Fruit fly (Drosophila melanogaster) whole organism, prepupa: ENCODE data around the gene CG2202.
A peak's percentile ranks its signal among the peaks of the same experiment; 100 is the strongest.

ENCODE experiments used
- Blimp-1 ChIP-seq: fragments of 200-800 bp; sonication (Bioruptor generic); optimal IDR thresholded peaks from 3 replicates; lab custom pipeline; 2017; ENCODE audit warnings: missing biosample characterization, missing genetic modification characterization, mild to moderate bottlenecking, moderate library complexity, missing genetic modification reagents
- CG10631 ChIP-seq: fragments of 200-800 bp; sonication (Bioruptor generic); optimal IDR thresholded peaks from 2 replicates; lab custom pipeline; 2016; ENCODE audit warnings: missing biosample characterization, missing genetic modification characterization
- CG10669 ChIP-seq: fragments of 200-800 bp; sonication (Bioruptor generic); optimal IDR thresholded peaks from 3 replicates; lab custom pipeline; 2018; ENCODE audit warnings: missing biosample characterization, mild to moderate bottlenecking, missing genetic modification characterization, moderate library complexity
- CG11294 ChIP-seq: fragments of 200-800 bp; sonication (Bioruptor generic); IDR thresholded peaks from 2 replicates; pipeline ENCODE4 v1.3.6; 2022; ENCODE audit warnings: missing biosample characterization, missing genetic modification characterization
- CG11762 ChIP-seq: fragments of 200-800 bp; sonication (Bioruptor generic); optimal IDR thresholded peaks from 3 replicates; lab custom pipeline; 2016; ENCODE audit warnings: missing biosample characterization, missing genetic modification characterization; ENCODE audit not compliant: insufficient read depth
- CG15336 ChIP-seq: fragments of 200-800 bp; sonication (Bioruptor generic); IDR thresholded peaks from 2 replicates; pipeline ENCODE4 v1.3.6; 2022; ENCODE audit warnings: missing biosample characterization, missing genetic modification characterization
- CG1621 ChIP-seq: fragments of 200-800 bp; sonication (Bioruptor generic); optimal IDR thresholded peaks from 3 replicates; lab custom pipeline; 2018; ENCODE audit warnings: missing biosample characterization, mild to moderate bottlenecking, missing genetic modification characterization
- CG16779 ChIP-seq: fragments of 200-800 bp; sonication (Bioruptor generic); optimal IDR thresholded peaks from 3 replicates; lab custom pipeline; 2017; ENCODE audit warnings: missing biosample characterization, mild to moderate bottlenecking, missing genetic modification characterization
- CG31627 ChIP-seq: fragments of 200-800 bp; sonication (Bioruptor generic); optimal IDR thresholded peaks from 3 replicates; lab custom pipeline; 2016; ENCODE audit warnings: missing biosample characterization, missing genetic modification characterization
- CG6163 ChIP-seq: fragments of 200-800 bp; sonication (Bioruptor generic); IDR thresholded peaks from 3 replicates; pipeline ENCODE4 v1.3.6; 2022; ENCODE audit warnings: missing biosample characterization, missing genetic modification characterization
- CG6276 ChIP-seq: fragments of 200-800 bp; sonication (Bioruptor generic); optimal IDR thresholded peaks from 2 replicates; lab custom pipeline; 2017; ENCODE audit warnings: missing biosample characterization, mild to moderate bottlenecking, missing genetic modification characterization
- CG6792 ChIP-seq: fragments of 200-800 bp; sonication (Bioruptor generic); optimal IDR thresholded peaks from 3 replicates; lab custom pipeline; 2016; ENCODE audit warnings: missing biosample characterization, missing genetic modification characterization
- CG6854 ChIP-seq: fragments of 200-800 bp; sonication (Bioruptor generic); optimal IDR thresholded peaks from 2 replicates; lab custom pipeline; 2017; ENCODE audit warnings: missing biosample characterization, mild to moderate bottlenecking, missing genetic modification characterization
- CG8119 ChIP-seq: fragments of 200-800 bp; sonication (Bioruptor generic); IDR thresholded peaks from 3 replicates; pipeline ENCODE4 v1.3.6; 2022; ENCODE audit warnings: missing biosample characterization, missing genetic modification characterization
- CG8319 ChIP-seq: fragments of 200-800 bp; sonication (Bioruptor generic); optimal IDR thresholded peaks from 3 replicates; lab custom pipeline; 2016; ENCODE audit warnings: missing biosample characterization, missing genetic modification characterization
- CG8632 ChIP-seq: fragments of 200-800 bp; sonication (Bioruptor generic); optimal IDR thresholded peaks from 3 replicates; lab custom pipeline; 2016; ENCODE audit warnings: missing biosample characterization, missing genetic modification characterization
- CG9139 ChIP-seq: fragments of 200-800 bp; sonication (Bioruptor generic); optimal IDR thresholded peaks from 3 replicates; lab custom pipeline; 2017; ENCODE audit warnings: missing biosample characterization, mild to moderate bottlenecking, missing genetic modification characterization
- Eip75B ChIP-seq: fragments of 200-800 bp; sonication (Bioruptor generic); optimal IDR thresholded peaks from 3 replicates; lab custom pipeline; 2016; ENCODE audit warnings: missing biosample characterization, missing genetic modification characterization
- Eip78C ChIP-seq: fragments of 200-800 bp; sonication (Bioruptor generic); peaks from one replicate; lab custom pipeline; 2016; ENCODE audit warnings: missing biosample characterization, missing genetic modification characterization
- Eip93F ChIP-seq: fragments of 200-800 bp; sonication (Bioruptor generic); optimal IDR thresholded peaks from 2 replicates; lab custom pipeline; 2016; ENCODE audit warnings: missing biosample characterization, mild to moderate bottlenecking, missing genetic modification characterization
- Ets21C ChIP-seq: fragments of 200-800 bp; sonication (Bioruptor generic); optimal IDR thresholded peaks from 3 replicates; lab custom pipeline; 2016; ENCODE audit warnings: missing biosample characterization, missing genetic modification characterization
- Ets96B ChIP-seq: fragments of 200-800 bp; optimal IDR thresholded peaks from 2 replicates; lab custom pipeline; 2019; ENCODE audit warnings: missing biosample characterization, mild to moderate bottlenecking, missing genetic modification characterization, moderate library complexity
- Hr38 ChIP-seq: sonication (Bioruptor generic); optimal IDR thresholded peaks from 2 replicates; lab custom pipeline; 2016; ENCODE audit warnings: missing biosample characterization, missing genetic modification characterization
- Hr4 ChIP-seq: fragments of 200-800 bp; sonication (Bioruptor generic); optimal IDR thresholded peaks from 3 replicates; lab custom pipeline; 2016; ENCODE audit warnings: missing biosample characterization, missing genetic modification characterization
- Lpt ChIP-seq: fragments of 200-800 bp; sonication (Bioruptor generic); optimal IDR thresholded peaks from 3 replicates; lab custom pipeline; 2016; ENCODE audit warnings: missing biosample characterization, missing genetic modification characterization
- Smox ChIP-seq: fragments of 200-800 bp; sonication (Bioruptor generic); optimal IDR thresholded peaks from 3 replicates; lab custom pipeline; 2016; ENCODE audit warnings: missing biosample characterization, missing genetic modification characterization
- Sox102F ChIP-seq: fragments of 200-800 bp; sonication (Bioruptor generic); optimal IDR thresholded peaks from 2 replicates; lab custom pipeline; 2016; ENCODE audit warnings: missing biosample characterization, mild to moderate bottlenecking, missing genetic modification characterization
- Sox14 ChIP-seq: fragments of 200-800 bp; sonication (Bioruptor generic); optimal IDR thresholded peaks from 3 replicates; lab custom pipeline; 2016; ENCODE audit warnings: missing biosample characterization, missing genetic modification characterization
- Sox15 ChIP-seq: fragments of 200-800 bp; sonication (Bioruptor generic); optimal IDR thresholded peaks from 3 replicates; lab custom pipeline; 2016; ENCODE audit warnings: missing biosample characterization, missing genetic modification characterization
- acj6 ChIP-seq: fragments of 200-800 bp; sonication (Bioruptor generic); optimal IDR thresholded peaks from 3 replicates; lab custom pipeline; 2016; ENCODE audit warnings: missing biosample characterization, missing genetic modification characterization
- cyc ChIP-seq: fragments of 200-800 bp; sonication (Bioruptor generic); optimal IDR thresholded peaks from 3 replicates; lab custom pipeline; 2016; ENCODE audit warnings: missing biosample characterization, missing genetic modification characterization
- dsx ChIP-seq: fragments of 200-800 bp; optimal IDR thresholded peaks from 3 replicates; lab custom pipeline; 2019; ENCODE audit warnings: missing biosample characterization, mild to moderate bottlenecking, missing genetic modification characterization, moderate library complexity; ENCODE audit not compliant: poor library complexity, severe bottlenecking
- eg ChIP-seq: fragments of 200-800 bp; sonication (Bioruptor generic); IDR thresholded peaks from 3 replicates; pipeline ENCODE4 v1.3.6; 2022; ENCODE audit warnings: missing biosample characterization, missing genetic modification characterization
- esn ChIP-seq: fragments of 200-800 bp; sonication (Bioruptor generic); optimal IDR thresholded peaks from 2 replicates; lab custom pipeline; 2016; ENCODE audit warnings: missing biosample characterization, mild to moderate bottlenecking, missing genetic modification characterization, moderate library complexity
- fd59A ChIP-seq: fragments of 200-800 bp; sonication (Bioruptor generic); optimal IDR thresholded peaks from 2 replicates; lab custom pipeline; 2017; ENCODE audit warnings: missing biosample characterization, mild to moderate bottlenecking, missing genetic modification characterization, missing genetic modification reagents
- lz ChIP-seq: fragments of 200-800 bp; sonication (Bioruptor generic); optimal IDR thresholded peaks from 3 replicates; lab custom pipeline; 2016; ENCODE audit warnings: missing biosample characterization, missing genetic modification characterization
- net ChIP-seq: fragments of 200-800 bp; sonication (Bioruptor generic); optimal IDR thresholded peaks from 3 replicates; lab custom pipeline; 2016; ENCODE audit warnings: missing biosample characterization, missing genetic modification characterization
- pdm3 ChIP-seq: fragments of 200-800 bp; sonication (Bioruptor generic); optimal IDR thresholded peaks from 3 replicates; lab custom pipeline; 2016; ENCODE audit warnings: missing biosample characterization, missing genetic modification characterization
- svp ChIP-seq: fragments of 200-800 bp; sonication (Bioruptor generic); peaks from one replicate; lab custom pipeline; 2016; ENCODE audit warnings: missing biosample characterization, missing genetic modification characterization
- topi ChIP-seq: fragments of 200-800 bp; sonication (Bioruptor generic); optimal IDR thresholded peaks from 3 replicates; lab custom pipeline; 2016; ENCODE audit warnings: missing biosample characterization, missing genetic modification characterization
- vri ChIP-seq: fragments of 200-800 bp; sonication (Bioruptor generic); optimal IDR thresholded peaks from 3 replicates; lab custom pipeline; 2016; ENCODE audit warnings: missing biosample characterization, mild to moderate bottlenecking, missing genetic modification characterization

Gene CG2202

dm6 chrX:10869045-10869444 is 20.5 kb downstream of the CG2202 start, which contains the start of gene CG2157:
Gene CG2157 (plus strand): TSS chrX:10869284.
- no peak for TF ChIP-seq Ets96B (tag; lab: Kevin White, UChicago)
- no peak for TF ChIP-seq CG31627 (GFP tag; lab: Kevin White, UChicago)
- no peak for TF ChIP-seq acj6
- no peak for TF ChIP-seq dsx (GFP tag; lab: Kevin White, UChicago)
- TF ChIP-seq Sox102F (GFP tag; lab: Kevin White, UChicago), result no peak
- TF ChIP-seq CG6163 (GFP tag; lab: Robert Waterston, UW), result no peak
- no peak for TF ChIP-seq Ets21C (GFP tag; lab: Kevin White, UChicago)
- TF ChIP-seq CG9139 (GFP tag; lab: Kevin White, UChicago), result no peak
- TF ChIP-seq CG11294 (GFP tag; lab: Robert Waterston, UW), result no peak
- TF ChIP-seq CG6854 (GFP tag; lab: Kevin White, UChicago), result no peak
- no peak for TF ChIP-seq CG6276 (GFP tag; lab: Kevin White, UChicago)
- TF ChIP-seq Blimp-1 (GFP tag; lab: Kevin White, UChicago), result no peak
- no peak for TF ChIP-seq CG10669 (GFP tag; lab: Kevin White, UChicago)
- no peak for TF ChIP-seq Eip75B (GFP tag; lab: Kevin White, UChicago)
- no peak for TF ChIP-seq Eip78C (GFP tag; lab: Kevin White, UChicago)
- no peak for TF ChIP-seq Sox15 (GFP tag; lab: Kevin White, UChicago)
- TF ChIP-seq cyc (GFP tag; lab: Kevin White, UChicago), result no peak

DNA sequence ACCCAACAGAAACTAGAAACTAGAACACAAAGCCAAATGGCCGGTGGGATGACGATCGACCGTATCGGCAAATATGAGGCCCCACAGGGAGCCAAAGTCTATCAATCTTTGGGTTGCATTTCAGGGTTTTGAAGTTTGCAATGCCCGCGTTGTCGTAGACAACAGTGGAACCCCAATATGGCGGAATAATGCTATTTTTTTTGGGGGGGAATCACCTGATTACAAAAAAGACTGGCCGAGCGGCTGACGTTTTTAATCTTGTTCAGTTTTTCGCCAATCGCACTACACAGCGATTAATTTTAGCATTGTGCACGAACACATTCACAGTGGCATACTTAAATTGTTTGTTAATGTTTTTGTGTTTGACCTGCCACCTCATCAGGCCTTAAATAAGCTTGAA is 27.9 kb downstream of the CG2202 start:
- TF ChIP-seq topi (GFP tag; lab: Kevin White, UChicago) (no peak), CG6163 (GFP tag; lab: Robert Waterston, UW) (no peak), eg (no peak), acj6 (no peak)

DNA sequence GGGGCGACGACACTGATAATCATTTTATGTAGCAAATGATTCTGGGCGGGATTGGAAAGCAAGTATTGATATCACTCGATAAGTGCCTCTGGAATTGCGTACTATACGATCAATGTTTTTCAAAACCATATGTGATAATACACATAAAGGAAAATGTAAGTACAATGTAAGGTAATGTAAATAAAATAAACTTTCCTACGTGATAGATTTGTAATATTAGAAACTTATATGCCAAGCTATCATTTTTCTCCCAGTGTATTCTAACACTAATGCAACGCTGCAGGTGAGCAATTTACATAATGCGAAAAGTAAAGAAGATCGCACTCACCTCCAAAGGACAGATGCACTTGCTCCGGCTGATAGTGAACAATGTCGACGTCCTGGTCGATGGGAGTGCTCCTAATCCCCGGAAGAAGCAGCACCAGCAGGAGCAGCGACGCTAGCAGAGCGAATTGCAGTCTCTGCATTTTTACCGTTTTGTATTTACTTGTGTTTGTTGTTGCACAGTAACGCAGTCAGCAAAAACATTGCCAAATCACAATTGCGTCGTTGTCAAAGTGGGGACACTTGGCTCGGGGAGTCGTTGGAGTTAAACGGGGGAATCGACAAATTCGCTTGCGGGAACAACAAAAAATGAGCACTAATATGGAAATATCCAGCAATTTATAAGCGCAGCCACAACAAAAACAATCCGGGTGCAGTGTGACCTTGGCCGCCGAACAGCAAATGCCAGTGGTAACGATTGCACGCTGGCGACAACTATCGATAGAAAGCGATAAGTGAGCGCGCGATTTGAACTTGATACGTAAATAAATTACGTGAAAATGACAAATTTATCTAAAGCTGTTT is 28.8 kb downstream of the CG2202 start, which contains the start of gene CG1637:
Gene CG1637, minus strand, starts transcription at position 807 of the 849 bp plus-strand sequence.
- TF ChIP-seq Eip78C (GFP tag; lab: Kevin White, UChicago), result peak; percentile 80
- TF ChIP-seq CG15336 (GFP tag; lab: Robert Waterston, UW), result peak; percentile 65
- no peak for TF ChIP-seq dsx (GFP tag; lab: Kevin White, UChicago)
- TF ChIP-seq fd59A (GFP tag; lab: Kevin White, UChicago), result no peak
- no peak for TF ChIP-seq CG16779 (tag; lab: Kevin White, UChicago)
- peak; percentile 15 for TF ChIP-seq CG8319
- peak; percentile 4 for TF ChIP-seq CG6792 (GFP tag; lab: Kevin White, UChicago)
- TF ChIP-seq Sox102F (GFP tag; lab: Kevin White, UChicago), result no peak
- TF ChIP-seq CG8632 (GFP tag; lab: Kevin White, UChicago), result peak; percentile 11
- peak; percentile 70 for TF ChIP-seq CG8119
- TF ChIP-seq Sox14 (GFP tag; lab: Kevin White, UChicago), result peak; percentile 22
- peak; percentile 5 for TF ChIP-seq Ets21C (GFP tag; lab: Kevin White, UChicago)
- peak; percentile 1 for TF ChIP-seq vri (GFP tag; lab: Kevin White, UChicago)
- peak; percentile 59; the same call in 2 of the 3 replicates for TF ChIP-seq eg
- TF ChIP-seq Eip93F (GFP tag; lab: Kevin White, UChicago), result no peak
- 0 out of 3 replicates have a peak, but pooled peaks have one; percentile 17 for TF ChIP-seq CG6163 (GFP tag; lab: Robert Waterston, UW)
- TF ChIP-seq Lpt (GFP tag; lab: Kevin White, UChicago), result no peak
- peak; percentile 48 for TF ChIP-seq topi (GFP tag; lab: Kevin White, UChicago)
- TF ChIP-seq net (GFP tag; lab: Kevin White, UChicago), result peak; percentile 9
- TF ChIP-seq CG10631 (GFP tag; lab: Kevin White, UChicago), result peak; percentile 29
- peak; percentile 24 for TF ChIP-seq lz
- TF ChIP-seq Smox, result no peak
- TF ChIP-seq pdm3 (GFP tag; lab: Kevin White, UChicago), result peak; percentile 8
- peak; percentile 15 for TF ChIP-seq Ets96B (tag; lab: Kevin White, UChicago)
- TF ChIP-seq Hr38, result no peak
- TF ChIP-seq CG9139 (GFP tag; lab: Kevin White, UChicago), result no peak
- peak; percentile 67 for TF ChIP-seq acj6
- TF ChIP-seq CG31627 (GFP tag; lab: Kevin White, UChicago), result peak; percentile 7
- TF ChIP-seq Hr4 (GFP tag; lab: Kevin White, UChicago), result peak; percentile 73
- TF ChIP-seq esn, result peak; percentile 10
- peak; percentile 45 for TF ChIP-seq CG6276 (GFP tag; lab: Kevin White, UChicago)
- peak; percentile 14 for TF ChIP-seq CG1621 (tag; lab: Kevin White, UChicago)
- TF ChIP-seq CG11762 (GFP tag; lab: Kevin White, UChicago), result peak; percentile 23
- TF ChIP-seq svp (GFP tag; lab: Kevin White, UChicago), result peak; percentile 79
- TF ChIP-seq Blimp-1 (GFP tag; lab: Kevin White, UChicago), result no peak
